Worm (Caenorhabditis elegans): ENCODE measurements around the gene K07E3.9.

The K07E3.9 gene

DNA sequence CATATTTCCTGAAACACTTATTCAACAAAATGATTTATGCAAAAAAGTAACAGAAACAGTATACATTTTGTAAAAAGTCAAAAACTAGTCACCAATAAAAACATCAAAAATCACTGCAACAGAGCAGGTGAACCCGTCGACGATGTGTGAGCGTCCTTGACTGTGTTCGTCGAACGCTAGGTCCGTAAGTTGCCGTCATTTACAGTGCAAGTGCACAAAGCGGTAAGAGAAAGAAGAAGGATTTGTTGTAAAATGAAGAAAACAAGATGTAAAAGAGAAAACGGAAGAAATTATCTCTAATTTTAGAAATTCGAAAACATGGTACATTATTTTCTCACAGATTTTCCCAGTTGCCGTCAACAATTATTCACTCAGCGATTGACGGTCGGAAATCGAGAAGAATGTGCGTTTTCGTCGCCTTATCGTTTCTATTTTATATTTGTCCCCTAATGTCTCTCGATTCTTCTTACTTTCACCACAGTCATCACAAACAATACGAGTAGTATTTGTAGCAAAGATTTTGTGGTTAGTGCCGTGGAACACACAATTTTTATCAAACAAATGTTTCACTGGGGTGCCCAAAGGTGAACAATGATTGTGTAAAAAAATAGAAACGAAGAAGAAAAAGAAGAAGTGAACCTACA, 18.6 kb upstream of the K07E3.9 start:
- no peak for TF ChIP-seq nhr-237 (tag; optimal IDR thresholded peaks at IDR 0.05)

DNA sequence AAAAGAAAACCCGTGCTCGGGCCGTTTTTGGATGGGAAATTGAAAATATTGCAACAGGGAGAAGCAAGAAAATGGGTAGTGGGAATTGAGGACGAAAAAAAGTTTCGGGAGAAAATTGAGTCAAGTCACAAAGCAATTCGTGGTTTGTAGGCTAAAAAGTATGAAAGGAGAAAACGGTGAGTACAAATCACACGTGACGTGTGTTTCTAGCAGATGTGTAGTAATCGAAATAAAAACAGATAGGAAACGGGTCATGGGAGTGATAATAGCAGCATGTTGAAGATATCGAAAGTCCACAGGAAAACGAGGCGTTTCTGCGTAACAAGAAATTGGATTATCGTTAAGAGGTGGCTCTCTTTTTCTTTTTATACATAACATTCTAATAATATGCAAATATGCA, 18.1 kb upstream of the K07E3.9 start:
- TF ChIP-seq ceh-83 (GFP tag; optimal IDR thresholded peaks at IDR 0.05) (no peak), ces-1 (GFP tag; optimal IDR thresholded peaks at IDR 0.05) (peak; percentile 61)

ce11 chrX:8098813-8099360, 9.1 kb upstream of the K07E3.9 start, which contains the start of gene catp-5:
TSS of gene catp-5 (minus strand) at chrX:8098863.
- TF ChIP-seq ces-1 (GFP tag; optimal IDR thresholded peaks at IDR 0.05) (no peak), ham-2 (GFP tag; optimal IDR thresholded peaks at IDR 0.05) (no peak), cnd-1 (tag; optimal IDR thresholded peaks at IDR 0.05) (no peak), mab-5 (tag; optimal IDR thresholded peaks at IDR 0.05) (no peak), lin-13 (tag; optimal IDR thresholded peaks at IDR 0.05) (no peak), nhr-237 (tag; optimal IDR thresholded peaks at IDR 0.05) (no peak), nhr-2 (tag; optimal IDR thresholded peaks at IDR 0.05) (no peak), sptf-1 (tag; optimal IDR thresholded peaks at IDR 0.05) (no peak), lin-32 (GFP tag; optimal IDR thresholded peaks at IDR 0.05) (no peak), pha-4 (tag; optimal IDR thresholded peaks at IDR 0.05) (no peak), mls-2 (tag; optimal IDR thresholded peaks at IDR 0.05) (no peak), lsy-2 (tag; optimal IDR thresholded peaks at IDR 0.05) (no peak), blmp-1 (tag; optimal IDR thresholded peaks at IDR 0.05) (no peak), snpc-4 (tag; optimal IDR thresholded peaks at IDR 0.05) (no peak), elt-1 (tag; optimal IDR thresholded peaks at IDR 0.05; ENCODE audit: borderline replicate concordance, insufficient read depth) (no peak), ztf-11 (tag; optimal IDR thresholded peaks at IDR 0.05) (no peak), ceh-39 (tag; optimal IDR thresholded peaks at IDR 0.05) (no peak), zip-8 (tag; optimal IDR thresholded peaks at IDR 0.05) (no peak), ceh-43 (GFP tag; optimal IDR thresholded peaks at IDR 0.05) (no peak), tbx-8 (GFP tag; optimal IDR thresholded peaks at IDR 0.05) (no peak)

DNA sequence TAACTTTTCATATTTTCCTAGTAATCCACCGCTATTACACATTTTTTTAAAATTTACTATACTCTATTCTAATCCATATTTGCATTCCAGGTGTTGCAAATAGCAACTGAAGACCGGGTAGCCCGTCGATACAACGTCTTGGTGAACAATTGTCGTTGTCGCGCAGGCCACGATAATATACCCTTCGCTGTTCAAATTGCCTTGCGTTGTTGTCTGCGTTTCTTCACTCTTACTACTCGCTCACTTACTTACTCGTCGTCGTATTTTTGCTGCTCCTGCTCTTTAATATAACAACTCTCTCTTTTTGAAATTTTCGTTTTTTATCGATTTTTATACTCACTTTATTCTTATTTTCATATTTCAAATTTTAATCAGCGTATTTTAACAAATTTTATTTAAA, 4.1 kb upstream of the K07E3.9 start, which contains the start of gene K07E3.2:
Gene K07E3.2, plus strand, starts transcription at position 400 of the 400 bp plus-strand sequence.
- no peak for TF ChIP-seq pha-4 (tag; optimal IDR thresholded peaks at IDR 0.05)
- no peak for TF ChIP-seq unc-39 (tag; optimal IDR thresholded peaks at IDR 0.05)
- peak; percentile 28 for TF ChIP-seq hlh-1 (tag; optimal IDR thresholded peaks at IDR 0.05)
- TF ChIP-seq elt-3 (tag; optimal IDR thresholded peaks at IDR 0.05) = no peak
- no peak for TF ChIP-seq ztf-11 (tag; optimal IDR thresholded peaks at IDR 0.05)
- peak; percentile 5 for TF ChIP-seq ces-1 (GFP tag; optimal IDR thresholded peaks at IDR 0.05)

ce11 chrX:8109531-8109930, 1.5 kb downstream of the K07E3.9 start:
- TF ChIP-seq bed-3 (GFP tag; optimal IDR thresholded peaks at IDR 0.05) = no peak
- no peak for TF ChIP-seq lin-13 (tag; optimal IDR thresholded peaks at IDR 0.05)
- no peak for TF ChIP-seq nhr-237 (tag; optimal IDR thresholded peaks at IDR 0.05)
- no peak for TF ChIP-seq M03D4.4 (tag; optimal IDR thresholded peaks at IDR 0.05)
- no peak for TF ChIP-seq sem-2 (GFP tag; optimal IDR thresholded peaks at IDR 0.05)
- no peak for TF ChIP-seq ceh-43 (GFP tag; optimal IDR thresholded peaks at IDR 0.05)
- TF ChIP-seq ceh-39 (tag; optimal IDR thresholded peaks at IDR 0.05) = no peak
- TF ChIP-seq flh-1 (GFP tag; optimal IDR thresholded peaks at IDR 0.05) = no peak
- TF ChIP-seq cnd-1 (tag; optimal IDR thresholded peaks at IDR 0.05) = no peak

DNA sequence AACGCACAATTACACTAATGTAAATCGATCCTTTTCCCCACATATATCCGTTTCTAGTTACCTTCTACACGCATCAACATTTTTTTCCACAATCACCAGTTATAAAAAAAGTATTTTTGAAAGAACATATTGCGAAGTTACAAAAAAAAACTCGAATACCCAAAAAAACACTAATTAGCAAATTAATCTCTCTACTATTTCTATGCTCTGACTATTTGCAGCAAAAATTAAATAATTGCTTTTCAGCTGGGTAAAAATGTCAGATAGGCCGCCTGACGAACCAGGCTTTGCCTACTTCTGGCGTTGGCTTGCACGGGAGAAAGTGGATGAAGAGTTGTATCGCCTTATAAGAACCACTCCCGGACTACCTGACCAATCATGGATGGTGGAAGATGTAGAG, 2.2 kb downstream of the K07E3.9 start, which contains the start of gene K07E3.1:
Gene K07E3.1, plus strand, starts transcription at position 247 of the 400 bp plus-strand sequence.
- TF ChIP-seq M03D4.4 (tag; optimal IDR thresholded peaks at IDR 0.05) = no peak
- TF ChIP-seq nhr-76 (tag; optimal IDR thresholded peaks at IDR 0.05) = no peak
- TF ChIP-seq cnd-1 (tag; optimal IDR thresholded peaks at IDR 0.05) = no peak
- no peak for TF ChIP-seq ztf-11 (tag; optimal IDR thresholded peaks at IDR 0.05)
